Worm (Caenorhabditis elegans): ENCODE results near the gene srd-27.

Gene srd-27

DNA sequence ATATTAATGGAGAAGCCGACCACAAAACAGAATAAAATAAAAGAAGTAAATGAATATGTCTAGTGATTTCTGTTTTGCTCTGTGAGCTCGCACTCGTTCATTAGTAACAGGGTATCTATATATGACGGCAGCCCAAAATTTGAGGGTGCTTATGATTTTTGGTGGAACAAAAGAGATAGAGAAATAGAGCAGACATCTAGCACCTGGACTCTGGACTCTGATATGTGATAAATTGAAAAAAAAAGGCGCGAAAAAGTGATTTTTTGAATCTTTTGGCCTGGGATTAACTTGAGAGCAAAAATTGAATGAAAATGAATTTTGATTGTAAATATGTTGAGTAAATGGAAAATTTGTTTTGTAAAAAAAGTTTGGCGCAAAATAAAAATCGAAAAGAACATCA is 26.5 kb upstream of the srd-27 start, which contains the start of gene nhr-283:
TSS of gene nhr-283 (minus strand) at position 101 of the 400 bp plus-strand sequence.
- TF ChIP-seq hnd-1 (tag; optimal IDR thresholded peaks at IDR 0.05) = no peak
- no peak for TF ChIP-seq hmbx-1 (tag; optimal IDR thresholded peaks at IDR 0.05)
- no peak for TF ChIP-seq ceh-13 (GFP tag; optimal IDR thresholded peaks at IDR 0.05)
- TF ChIP-seq tbx-11 (GFP tag; IDR thresholded peaks at IDR 0.05) = no peak
- TF ChIP-seq pes-1 (GFP tag; IDR thresholded peaks at IDR 0.05) = no peak
- TF ChIP-seq flt-1 (GFP tag; IDR thresholded peaks at IDR 0.05) = no peak
- TF ChIP-seq tbx-37 (GFP tag; conservative IDR thresholded peaks at IDR 0.05) = no peak
- no peak for TF ChIP-seq F13C5.2 (tag; optimal IDR thresholded peaks at IDR 0.05)
- TF ChIP-seq ama-1 (optimal IDR thresholded peaks at IDR 0.05) = no peak
- no peak for TF ChIP-seq aly-1 (tag; optimal IDR thresholded peaks at IDR 0.05)
- TF ChIP-seq scrt-1 (GFP tag; IDR thresholded peaks at IDR 0.05) = no peak
- TF ChIP-seq ets-7 (tag; optimal IDR thresholded peaks at IDR 0.05) = no peak
- no peak for TF ChIP-seq ceh-36 (tag; optimal IDR thresholded peaks at IDR 0.05)

- TF ChIP-seq scrt-1 (GFP tag; IDR thresholded peaks at IDR 0.05) (no peak), ets-7 (tag; optimal IDR thresholded peaks at IDR 0.05) (no peak), tbx-11 (GFP tag; IDR thresholded peaks at IDR 0.05) (no peak), ama-1 (optimal IDR thresholded peaks at IDR 0.05) (no peak), F13C5.2 (tag; optimal IDR thresholded peaks at IDR 0.05) (no peak), flt-1 (GFP tag; IDR thresholded peaks at IDR 0.05) (no peak), hmg-4 (GFP tag; optimal IDR thresholded peaks at IDR 0.05) (no peak)
Measured at ce11 chrV:15779128-15779729, 23.9 kb upstream of the srd-27 start, which contains the start of the genes nhr-285 and irld-52. Gene nhr-285, minus strand, starts transcription at chrV:15779228. Gene irld-52, plus strand, starts transcription at chrV:15779679.

- no peak for TF ChIP-seq hmbx-1 (tag; optimal IDR thresholded peaks at IDR 0.05)
- no peak for TF ChIP-seq tra-4 (tag; optimal IDR thresholded peaks at IDR 0.05)
Measured at ce11 chrV:15781086-15781485, 22.1 kb upstream of the srd-27 start, which contains the start of gene T26E4.2. Gene T26E4.2, plus strand, starts transcription at chrV:15781386.

DNA sequence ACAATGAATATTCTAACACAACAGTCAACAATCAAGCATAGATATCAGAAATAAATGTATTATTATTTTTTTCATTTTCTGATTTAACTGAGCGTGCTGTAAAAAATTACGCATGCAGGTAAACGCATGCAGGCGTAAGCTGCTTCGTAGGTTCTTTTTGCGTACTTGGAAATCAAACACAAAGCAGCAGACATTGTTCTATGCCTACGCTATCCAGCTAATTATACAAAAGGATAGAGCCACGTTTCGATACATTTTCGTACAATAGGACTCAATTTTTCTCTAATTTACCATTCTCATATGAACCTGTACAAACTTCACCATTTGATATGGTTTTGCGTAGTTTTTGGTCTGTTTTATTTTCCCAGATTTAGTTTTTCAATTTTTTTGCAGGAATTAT is 20.7 kb upstream of the srd-27 start, which contains the start of gene T26E4.3:
TSS of gene T26E4.3 (plus strand) at position 301 of the 400 bp plus-strand sequence.
- TF ChIP-seq hmg-4 (GFP tag; optimal IDR thresholded peaks at IDR 0.05) (no peak), ama-1 (optimal IDR thresholded peaks at IDR 0.05) (no peak), ets-7 (tag; optimal IDR thresholded peaks at IDR 0.05) (no peak), hmbx-1 (tag; optimal IDR thresholded peaks at IDR 0.05) (no peak), tbx-37 (GFP tag; conservative IDR thresholded peaks at IDR 0.05) (no peak), sea-1 (GFP tag; conservative IDR thresholded peaks at IDR 0.05) (no peak), hnd-1 (tag; optimal IDR thresholded peaks at IDR 0.05) (no peak), pes-1 (GFP tag; IDR thresholded peaks at IDR 0.05) (no peak), tra-4 (tag; optimal IDR thresholded peaks at IDR 0.05) (no peak), B0310.2 (tag; optimal IDR thresholded peaks at IDR 0.05) (no peak), F13C5.2 (tag; optimal IDR thresholded peaks at IDR 0.05) (no peak), aly-1 (tag; optimal IDR thresholded peaks at IDR 0.05) (no peak), scrt-1 (GFP tag; IDR thresholded peaks at IDR 0.05) (no peak), ceh-13 (GFP tag; optimal IDR thresholded peaks at IDR 0.05) (no peak), flt-1 (GFP tag; IDR thresholded peaks at IDR 0.05) (no peak), tbx-11 (GFP tag; IDR thresholded peaks at IDR 0.05) (no peak), ceh-36 (tag; optimal IDR thresholded peaks at IDR 0.05) (no peak)

ce11 chrV:15792409-15792808 is 10.8 kb upstream of the srd-27 start, which contains the start of gene T26E4.4:
Gene T26E4.4, minus strand, starts transcription at chrV:15792509.
- TF ChIP-seq sea-1 (GFP tag; conservative IDR thresholded peaks at IDR 0.05) = no peak

ce11 chrV:15793270-15793669 is 9.9 kb upstream of the srd-27 start, which contains the start of gene T26E4.7:
Gene T26E4.7, plus strand, starts transcription at chrV:15793570.
- TF ChIP-seq ets-7 (tag; optimal IDR thresholded peaks at IDR 0.05) = no peak

DNA sequence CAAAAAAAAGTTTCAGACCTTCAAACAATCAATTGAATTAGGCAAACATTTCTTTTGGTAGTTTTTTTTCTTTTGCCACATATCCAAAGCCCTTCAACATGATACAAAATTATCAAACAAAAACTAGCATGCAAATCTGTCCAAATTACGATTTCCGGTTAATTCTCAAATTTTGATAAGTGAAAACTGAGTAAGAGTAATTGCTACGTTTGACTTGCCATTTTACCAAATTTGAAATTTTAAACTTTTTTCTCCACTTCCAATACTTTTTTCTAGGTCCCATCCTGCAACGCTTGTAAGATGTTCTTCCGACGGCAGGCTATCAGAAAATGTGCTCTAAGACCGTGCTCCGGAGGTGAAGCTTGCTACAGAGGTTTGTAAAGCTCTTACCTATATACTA is 7.1 kb upstream of the srd-27 start, which contains the start of gene nhr-223:
TSS of gene nhr-223 (plus strand) at position 301 of the 400 bp plus-strand sequence.
- TF ChIP-seq ama-1 (optimal IDR thresholded peaks at IDR 0.05) (no peak), hmbx-1 (tag; optimal IDR thresholded peaks at IDR 0.05) (no peak), ceh-36 (tag; optimal IDR thresholded peaks at IDR 0.05) (no peak), tra-4 (tag; optimal IDR thresholded peaks at IDR 0.05) (no peak), ets-7 (tag; optimal IDR thresholded peaks at IDR 0.05) (no peak), aly-1 (tag; optimal IDR thresholded peaks at IDR 0.05) (no peak), ceh-13 (GFP tag; optimal IDR thresholded peaks at IDR 0.05) (no peak), scrt-1 (GFP tag; IDR thresholded peaks at IDR 0.05) (no peak), tbx-37 (GFP tag; conservative IDR thresholded peaks at IDR 0.05) (no peak), B0310.2 (tag; optimal IDR thresholded peaks at IDR 0.05) (no peak), hnd-1 (tag; optimal IDR thresholded peaks at IDR 0.05) (no peak), tbx-11 (GFP tag; IDR thresholded peaks at IDR 0.05) (no peak), flt-1 (GFP tag; IDR thresholded peaks at IDR 0.05) (no peak), sea-1 (GFP tag; conservative IDR thresholded peaks at IDR 0.05) (no peak), hmg-4 (GFP tag; optimal IDR thresholded peaks at IDR 0.05) (no peak), pes-1 (GFP tag; IDR thresholded peaks at IDR 0.05) (no peak), F13C5.2 (tag; optimal IDR thresholded peaks at IDR 0.05) (no peak)

DNA sequence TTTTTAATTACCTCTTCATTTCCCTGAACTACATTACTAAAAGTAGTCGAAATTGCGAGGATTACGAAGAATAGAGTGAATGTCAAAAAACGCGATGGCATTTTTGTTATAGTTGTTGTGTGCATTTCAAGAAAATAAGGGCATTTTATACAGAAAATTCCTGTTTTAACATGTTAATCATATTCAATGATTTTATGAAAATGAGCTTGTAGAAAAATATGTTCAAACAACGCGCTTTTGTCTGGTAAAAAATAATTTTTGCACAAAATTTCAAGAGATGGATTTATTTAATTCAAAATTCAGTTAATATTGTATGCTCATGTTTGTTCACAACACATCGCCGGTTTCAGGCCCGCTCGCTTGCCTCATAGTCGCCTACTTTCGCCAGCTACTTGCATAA is 5.1 kb upstream of the srd-27 start, which contains the start of gene T26E4.10:
TSS of gene T26E4.10 (minus strand) at position 101 of the 400 bp plus-strand sequence.
- TF ChIP-seq hmbx-1 (tag; optimal IDR thresholded peaks at IDR 0.05) = no peak
- no peak for TF ChIP-seq ama-1 (optimal IDR thresholded peaks at IDR 0.05)
- TF ChIP-seq F13C5.2 (tag; optimal IDR thresholded peaks at IDR 0.05) = no peak
- no peak for TF ChIP-seq ets-7 (tag; optimal IDR thresholded peaks at IDR 0.05)
- TF ChIP-seq scrt-1 (GFP tag; IDR thresholded peaks at IDR 0.05) = no peak
- no peak for TF ChIP-seq ceh-36 (tag; optimal IDR thresholded peaks at IDR 0.05)
